Worm (Caenorhabditis elegans): ENCODE measurements around the gene C50C3.5.

ce11 chrIII:8227511-8227910 lies 48.5 kb downstream of the C50C3.5 start, which contains the start of gene fbxl-1:
- no peak for TF ChIP-seq elt-2 (tag; optimal IDR thresholded peaks at IDR 0.05)
- no peak for TF ChIP-seq fkh-6 (tag; optimal IDR thresholded peaks at IDR 0.05)
- no peak for TF ChIP-seq lim-6 (tag; optimal IDR thresholded peaks at IDR 0.05)
- no peak for TF ChIP-seq lin-11 (tag; optimal IDR thresholded peaks at IDR 0.05)
- no peak for TF ChIP-seq pat-9 (tag; optimal IDR thresholded peaks at IDR 0.05)
- no peak for TF ChIP-seq ets-4 (tag; optimal IDR thresholded peaks at IDR 0.05)
- TF ChIP-seq rnt-1 (tag; optimal IDR thresholded peaks at IDR 0.05), result peak; percentile 57
- TF ChIP-seq eyg-1 (tag; optimal IDR thresholded peaks at IDR 0.05), result no peak
- TF ChIP-seq hlh-30 (tag; optimal IDR thresholded peaks at IDR 0.05; ENCODE audit: insufficient read depth), result peak; percentile 95
- no peak for TF ChIP-seq pqm-1 (tag; optimal IDR thresholded peaks at IDR 0.05)
- peak; percentile 58 for TF ChIP-seq ceh-31 (tag; optimal IDR thresholded peaks at IDR 0.05)

All from whole organism, late embryonic.